Fruit fly (Drosophila melanogaster) whole organism, embryonic: ENCODE results near the gene Cyp4g15.

Experiments used
- Awh ChIP-seq: fragments of 200-800 bp; sonication (Bioruptor generic); IDR thresholded peaks from 2 replicates; pipeline ENCODE4, ENCODE4 v1.3.6; 2022; ENCODE audit warnings: missing biosample characterization, missing genetic modification characterization
- BEAF-32 ChIP-seq: fragments of 200-800 bp; sonication (Bioruptor generic); optimal IDR thresholded peaks from 3 replicates; lab custom pipeline; 2017; ENCODE audit warnings: missing biosample characterization, missing genetic modification characterization, mild to moderate bottlenecking, moderate library complexity, missing genetic modification reagents
- Blimp-1 ChIP-seq: fragments of 200-800 bp; sonication (Bioruptor generic); optimal IDR thresholded peaks from 3 replicates; lab custom pipeline; 2018; ENCODE audit warnings: missing biosample characterization, missing genetic modification characterization, mild to moderate bottlenecking, moderate library complexity, missing genetic modification reagents
- CG10462 ChIP-seq: fragments of 200-800 bp; sonication (Bioruptor generic); optimal IDR thresholded peaks from 2 replicates; lab custom pipeline; 2016; ENCODE audit warnings: missing biosample characterization, missing genetic modification characterization
- CG11504 ChIP-seq: fragments of 200-800 bp; sonication (Bioruptor generic); optimal IDR thresholded peaks from 3 replicates; lab custom pipeline; 2019; ENCODE audit warnings: missing biosample characterization, mild to moderate bottlenecking, missing genetic modification characterization, moderate library complexity
- CG11695 ChIP-seq: fragments of 200-800 bp; sonication (Bioruptor generic); IDR thresholded peaks from 3 replicates; pipeline ENCODE4 v1.3.6; 2022; ENCODE audit warnings: missing biosample characterization, missing genetic modification characterization
- CG12744 ChIP-seq: fragments of 200-800 bp; sonication (Bioruptor generic); optimal IDR thresholded peaks from 2 replicates; lab custom pipeline; 2016; ENCODE audit warnings: missing biosample characterization, missing genetic modification characterization
- CG13287 ChIP-seq: fragments of 200-800 bp; sonication (Bioruptor generic); IDR thresholded peaks from 2 replicates; pipeline ENCODE4 v1.3.6; 2022; ENCODE audit warnings: missing biosample characterization, missing genetic modification characterization; ENCODE audit not compliant: partially characterized antibody
- CG13894 ChIP-seq: fragments of 200-800 bp; sonication (Bioruptor generic); optimal IDR thresholded peaks from 3 replicates; lab custom pipeline; 2018; ENCODE audit warnings: missing biosample characterization, mild to moderate bottlenecking, missing genetic modification characterization, moderate library complexity
- CG15073 ChIP-seq: fragments of 200-800 bp; sonication (Bioruptor generic); optimal IDR thresholded peaks from 2 replicates; lab custom pipeline; 2016; ENCODE audit warnings: missing biosample characterization, missing genetic modification characterization
- CG15514 ChIP-seq: fragments of 200-800 bp; sonication (Bioruptor generic); optimal IDR thresholded peaks from 3 replicates; lab custom pipeline; 2017; ENCODE audit warnings: missing biosample characterization, missing genetic modification characterization, mild to moderate bottlenecking, moderate library complexity, missing genetic modification reagents
- CG1647 ChIP-seq: fragments of 200-800 bp; sonication (Bioruptor generic); optimal IDR thresholded peaks from 3 replicates; lab custom pipeline; 2016; ENCODE audit warnings: missing biosample characterization, missing genetic modification characterization
- CG17385 ChIP-seq: fragments of 200-800 bp; sonication (Bioruptor generic); optimal IDR thresholded peaks from 3 replicates; lab custom pipeline; 2018; ENCODE audit warnings: missing biosample characterization, mild to moderate bottlenecking, missing genetic modification characterization
- CG1792 ChIP-seq: fragments of 200-800 bp; sonication (Bioruptor generic); optimal IDR thresholded peaks from 2 replicates; lab custom pipeline; 2016; ENCODE audit warnings: missing biosample characterization, missing genetic modification characterization
- CG30020 ChIP-seq: fragments of 200-800 bp; optimal IDR thresholded peaks from 2 replicates; lab custom pipeline; 2019; ENCODE audit warnings: missing biosample characterization, mild to moderate bottlenecking, missing genetic modification characterization, moderate library complexity
- CG7928 ChIP-seq: fragments of 200-800 bp; sonication (Bioruptor generic); optimal IDR thresholded peaks from 2 replicates; lab custom pipeline; 2017; ENCODE audit warnings: missing biosample characterization, mild to moderate bottlenecking, missing genetic modification characterization
- CoRest ChIP-seq: fragments of 200-800 bp; sonication (Bioruptor generic); optimal IDR thresholded peaks from 3 replicates; lab custom pipeline; 2018; ENCODE audit warnings: missing biosample characterization, mild to moderate bottlenecking, missing genetic modification characterization, moderate library complexity
- D19B ChIP-seq: fragments of 200-800 bp; sonication (Bioruptor generic); optimal IDR thresholded peaks from 2 replicates; lab custom pipeline; 2017; ENCODE audit warnings: missing biosample characterization, mild to moderate bottlenecking, missing genetic modification characterization
- Dek ChIP-seq: fragments of 200-800 bp; sonication (Bioruptor generic); optimal IDR thresholded peaks from 3 replicates; lab custom pipeline; 2019; ENCODE audit warnings: missing biosample characterization, mild to moderate bottlenecking, missing genetic modification characterization, moderate library complexity
- Dfd ChIP-seq, 2 experiments: fragments of >200 bp; optimal IDR thresholded peaks; 2 replicates each; lab custom pipeline; 2017; ENCODE audit warnings: missing biosample characterization in 2 of 2, missing genetic modification characterization in 2 of 2
- Dip2 ChIP-seq: fragments of 200-800 bp; sonication (Bioruptor generic); IDR thresholded peaks from 2 replicates; pipeline ENCODE4 v1.3.6; 2022; ENCODE audit warnings: missing biosample characterization, missing genetic modification characterization
- Ets97D ChIP-seq: fragments of 200-800 bp; sonication (Bioruptor generic); optimal IDR thresholded peaks from 3 replicates; lab custom pipeline; 2016; ENCODE audit warnings: missing biosample characterization, missing genetic modification characterization
- HHEX ChIP-seq: fragments of 200-800 bp; sonication (Bioruptor generic); optimal IDR thresholded peaks from 3 replicates; lab custom pipeline; 2017; ENCODE audit warnings: missing biosample characterization, mild to moderate bottlenecking, missing genetic modification characterization, missing genetic modification reagents
- Hey ChIP-seq: fragments of 200-800 bp; sonication (Bioruptor generic); optimal IDR thresholded peaks from 3 replicates; lab custom pipeline; 2018; ENCODE audit warnings: missing biosample characterization, mild to moderate bottlenecking, missing genetic modification characterization
- Hmx ChIP-seq: fragments of 200-800 bp; sonication (Bioruptor generic); optimal IDR thresholded peaks from 2 replicates; lab custom pipeline; 2016; ENCODE audit warnings: missing biosample characterization, missing genetic modification characterization
- MTF-1 ChIP-seq: fragments of 200-800 bp; sonication (Bioruptor generic); optimal IDR thresholded peaks from 2 replicates; lab custom pipeline; 2018; ENCODE audit warnings: missing biosample characterization, mild to moderate bottlenecking, missing genetic modification characterization, borderline replicate concordance
- NfI ChIP-seq: fragments of 200-800 bp; sonication (Bioruptor generic); optimal IDR thresholded peaks from 3 replicates; lab custom pipeline; 2018; ENCODE audit warnings: missing biosample characterization, mild to moderate bottlenecking, missing genetic modification characterization, moderate library complexity
- Scr ChIP-seq: fragments of 200-800 bp; sonication (Bioruptor generic); IDR thresholded peaks from 2 replicates; pipeline ENCODE4 v1.3.6; 2022; ENCODE audit warnings: missing biosample characterization, missing genetic modification characterization; ENCODE audit not compliant: partially characterized antibody
- Six4 ChIP-seq: fragments of 200-800 bp; sonication (Bioruptor generic); optimal IDR thresholded peaks from 2 replicates; lab custom pipeline; 2016; ENCODE audit warnings: missing biosample characterization, missing genetic modification characterization
- Sry-δ ChIP-seq: fragments of 200-800 bp; sonication (Bioruptor generic); optimal IDR thresholded peaks from 2 replicates; lab custom pipeline; 2016; ENCODE audit warnings: missing biosample characterization, missing genetic modification characterization
- Ssrp ChIP-seq: fragments of 200-800 bp; sonication (Bioruptor generic); optimal IDR thresholded peaks from 2 replicates; lab custom pipeline; 2018; ENCODE audit warnings: missing biosample characterization, mild to moderate bottlenecking, missing genetic modification characterization, moderate library complexity
- Xrp1 ChIP-seq: fragments of 200-800 bp; sonication (Bioruptor generic); IDR thresholded peaks from 2 replicates; pipeline ENCODE4 v1.3.6; 2022; ENCODE audit warnings: missing biosample characterization, missing genetic modification characterization
- abd-A ChIP-seq: fragments of 200-800 bp; sonication (Bioruptor generic); optimal IDR thresholded peaks from 3 replicates; lab custom pipeline; 2019; ENCODE audit warnings: missing biosample characterization, mild to moderate bottlenecking, missing genetic modification characterization, moderate library complexity
- crp ChIP-seq, 2 experiments: fragments of 200-800 bp; sonication (Bioruptor generic); optimal IDR thresholded peaks; 2 replicates in 1 of 2; 3 replicates in 1 of 2; lab custom pipeline; 2017; ENCODE audit warnings: missing biosample characterization in 2 of 2, missing genetic modification characterization in 2 of 2, mild to moderate bottlenecking in 1 of 2, moderate library complexity in 1 of 2
- danr ChIP-seq: fragments of 200-800 bp; sonication (Bioruptor generic); IDR thresholded peaks from 2 replicates; pipeline ENCODE4 v1.3.6; 2022; ENCODE audit warnings: missing biosample characterization, missing genetic modification characterization
- emc ChIP-seq: fragments of 200-800 bp; sonication (Bioruptor generic); optimal IDR thresholded peaks from 2 replicates; lab custom pipeline; 2016; ENCODE audit warnings: missing biosample characterization, missing genetic modification characterization
- esg ChIP-seq: fragments of 200-800 bp; sonication (Bioruptor generic); conservative IDR thresholded peaks from 2 replicates; pipeline ENCODE4 v1.3.6; 2022; ENCODE audit warnings: missing biosample characterization, missing genetic modification characterization
- fu2 ChIP-seq: fragments of 200-800 bp; sonication (Bioruptor generic); optimal IDR thresholded peaks from 2 replicates; lab custom pipeline; 2016; ENCODE audit warnings: missing biosample characterization, missing genetic modification characterization
- gcm2 ChIP-seq: fragments of 200-800 bp; sonication (Bioruptor generic); optimal IDR thresholded peaks from 2 replicates; lab custom pipeline; 2016; ENCODE audit warnings: missing biosample characterization, missing genetic modification characterization
- hb ChIP-seq: fragments of 200-800 bp; sonication (Bioruptor generic); IDR thresholded peaks from 3 replicates; pipeline ENCODE4 v1.3.6; 2022; ENCODE audit warnings: missing biosample characterization, missing genetic modification characterization; ENCODE audit not compliant: partially characterized antibody
- jumu ChIP-seq: fragments of 200-800 bp; sonication (Bioruptor generic); optimal IDR thresholded peaks from 3 replicates; lab custom pipeline; 2016; ENCODE audit warnings: missing biosample characterization, missing genetic modification characterization
- ken ChIP-seq: fragments of 200-800 bp; sonication (Bioruptor generic); IDR thresholded peaks from 3 replicates; pipeline ENCODE4 v1.3.6; 2022; ENCODE audit warnings: missing biosample characterization, missing genetic modification characterization
- klu ChIP-seq: fragments of 200-800 bp; sonication (Bioruptor generic); IDR thresholded peaks from 2 replicates; pipeline ENCODE4 v1.3.6; 2022; ENCODE audit warnings: missing biosample characterization, missing genetic modification characterization
- lbe ChIP-seq: fragments of 200-800 bp; sonication (Bioruptor generic); optimal IDR thresholded peaks from 2 replicates; lab custom pipeline; 2016; ENCODE audit warnings: missing biosample characterization, mild to moderate bottlenecking, missing genetic modification characterization
- lola ChIP-seq, 3 experiments: fragments of >200 bp in 2 of 3; fragments of 200-800 bp in 1 of 3; sonication (Bioruptor generic) in 1 of 3; optimal IDR thresholded peaks; 2 replicates each; lab custom pipeline; 2017 to 2019; ENCODE audit warnings: missing biosample characterization in 3 of 3, missing genetic modification characterization in 3 of 3, mild to moderate bottlenecking in 1 of 3, moderate library complexity in 1 of 3
- sug ChIP-seq: fragments of 200-800 bp; optimal IDR thresholded peaks from 2 replicates; lab custom pipeline; 2019; ENCODE audit warnings: missing biosample characterization, mild to moderate bottlenecking, missing genetic modification characterization, moderate library complexity
- toy ChIP-seq: fragments of 200-800 bp; sonication (Bioruptor generic); IDR thresholded peaks from 2 replicates; pipeline ENCODE4 v1.3.6; 2022; ENCODE audit warnings: missing biosample characterization, missing genetic modification characterization
- tup ChIP-seq: fragments of 200-800 bp; sonication (Bioruptor generic); optimal IDR thresholded peaks from 2 replicates; lab custom pipeline; 2016; ENCODE audit warnings: missing biosample characterization, mild to moderate bottlenecking, missing genetic modification characterization, moderate library complexity
- yki ChIP-seq: fragments of >200 bp; optimal IDR thresholded peaks from 3 replicates; lab custom pipeline; 2018

The Cyp4g15 gene

DNA sequence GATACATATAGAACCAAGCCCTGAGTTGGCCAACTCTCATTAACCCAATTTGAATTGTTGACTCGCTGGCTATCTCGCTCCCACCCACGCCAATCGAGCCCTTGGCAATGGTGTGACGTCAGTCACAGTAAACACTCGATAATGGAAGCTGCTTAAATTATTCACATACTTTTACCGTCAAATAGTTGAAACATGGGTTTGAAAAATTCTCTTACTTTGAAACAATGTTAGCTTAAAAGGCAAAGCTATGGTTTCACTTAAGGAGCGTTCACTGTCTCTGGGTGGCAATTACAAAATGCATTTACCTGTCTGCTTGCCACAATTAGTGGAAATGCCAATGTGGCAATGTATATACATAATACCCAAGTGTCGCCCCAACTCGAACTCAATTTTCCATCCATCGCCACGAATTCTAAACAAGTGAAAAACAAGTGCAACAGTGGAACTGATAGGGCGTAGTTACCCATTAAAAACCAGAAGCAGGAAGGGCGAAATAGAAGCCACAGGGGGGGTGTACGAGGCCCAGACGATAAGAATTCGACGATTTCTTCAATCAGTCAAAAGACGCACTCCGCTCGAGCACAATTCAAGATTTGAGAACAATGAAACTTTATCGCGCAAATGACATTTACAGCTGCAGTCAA is 27.3 kb upstream of the Cyp4g15 start (continued):
- TF ChIP-seq HHEX (GFP tag; lab: Kevin White, UChicago) (peak; percentile 78), BEAF-32 (GFP tag; lab: Kevin White, UChicago) (no peak), lola (GFP tag; optimal IDR thresholded peaks at IDR 0.05; lab: Kevin White, UChicago) (peak in 1 of 3 experiments; percentile 64), CG10462 (peak; percentile 65), gcm2 (peak; percentile 70), esg (peak; percentile 83), CG15073 (GFP tag; lab: Kevin White, UChicago) (no peak), CG1792 (GFP tag; lab: Kevin White, UChicago) (peak; percentile 84), CG11695 (GFP tag; lab: Robert Waterston, UW) (peak; percentile 87), CoRest (tag; lab: Kevin White, UChicago) (peak; percentile 84), klu (GFP tag; lab: Robert Waterston, UW) (peak; percentile 67), CG15514 (GFP tag; lab: Kevin White, UChicago) (peak; percentile 72), CG30020 (tag; lab: Kevin White, UChicago) (peak; percentile 34), toy (GFP tag; lab: Robert Waterston, UW) (peak; percentile 66; the same call in 1 of the 2 replicates), danr (GFP tag; lab: Robert Waterston, UW) (peak; percentile 79), sug (tag; lab: Kevin White, UChicago) (peak; percentile 84), MTF-1 (GFP tag; lab: Kevin White, UChicago) (peak; percentile 74), Hey (tag; lab: Kevin White, UChicago) (peak; percentile 60), Ets97D (GFP tag; lab: Kevin White, UChicago) (peak; percentile 42), Awh (GFP tag; lab: Robert Waterston, UW) (peak; percentile 85), ken (GFP tag; lab: Robert Waterston, UW) (peak; percentile 86), CG7928 (peak; percentile 22), fu2 (GFP tag; lab: Kevin White, UChicago) (peak; percentile 83), Dip2 (GFP tag; lab: Robert Waterston, UW) (peak; percentile 19; the same call in 1 of the 2 replicates), Dek (tag; lab: Kevin White, UChicago) (peak; percentile 80), Hmx (GFP tag; lab: Kevin White, UChicago) (peak; percentile 9), tup (GFP tag; lab: Kevin White, UChicago) (peak; percentile 75), Xrp1 (GFP tag; lab: Robert Waterston, UW) (peak; percentile 86), jumu (peak; percentile 85), Six4 (peak; percentile 70), crp (GFP tag; optimal IDR thresholded peaks at IDR 0.05; lab: Kevin White, UChicago) (peak in 1 of 2 experiments; percentile 22), CG1647 (peak; percentile 82), hb (GFP tag; lab: Robert Waterston, UW) (no peak), Sry-δ (peak; percentile 49), yki (lab: Kevin White, UChicago) (no peak), CG12744 (peak; percentile 71), emc (GFP tag; lab: Kevin White, UChicago) (peak; percentile 56), CG11504 (tag; lab: Kevin White, UChicago) (peak; percentile 88), Blimp-1 (peak; percentile 76), CG13287 (GFP tag; lab: Robert Waterston, UW) (no peak), Ssrp (peak; percentile 77), NfI (GFP tag; lab: Kevin White, UChicago) (peak; percentile 88), CG17385 (peak; percentile 82), lbe (GFP tag; lab: Kevin White, UChicago) (peak; percentile 73), abd-A (tag; lab: Kevin White, UChicago) (peak; percentile 33), CG13894 (tag; lab: Kevin White, UChicago) (peak; percentile 71), Scr (GFP tag; lab: Robert Waterston, UW) (no peak), D19B (GFP tag; lab: Kevin White, UChicago) (peak; percentile 52), Dfd (GFP tag; optimal IDR thresholded peaks at IDR 0.05; lab: Kevin White, UChicago) (no peak)
